Fruit fly (Drosophila melanogaster): ENCODE results near the gene sr.
A peak's percentile ranks its signal among the peaks of the same experiment; 100 is the strongest.

sr gene

DNA sequence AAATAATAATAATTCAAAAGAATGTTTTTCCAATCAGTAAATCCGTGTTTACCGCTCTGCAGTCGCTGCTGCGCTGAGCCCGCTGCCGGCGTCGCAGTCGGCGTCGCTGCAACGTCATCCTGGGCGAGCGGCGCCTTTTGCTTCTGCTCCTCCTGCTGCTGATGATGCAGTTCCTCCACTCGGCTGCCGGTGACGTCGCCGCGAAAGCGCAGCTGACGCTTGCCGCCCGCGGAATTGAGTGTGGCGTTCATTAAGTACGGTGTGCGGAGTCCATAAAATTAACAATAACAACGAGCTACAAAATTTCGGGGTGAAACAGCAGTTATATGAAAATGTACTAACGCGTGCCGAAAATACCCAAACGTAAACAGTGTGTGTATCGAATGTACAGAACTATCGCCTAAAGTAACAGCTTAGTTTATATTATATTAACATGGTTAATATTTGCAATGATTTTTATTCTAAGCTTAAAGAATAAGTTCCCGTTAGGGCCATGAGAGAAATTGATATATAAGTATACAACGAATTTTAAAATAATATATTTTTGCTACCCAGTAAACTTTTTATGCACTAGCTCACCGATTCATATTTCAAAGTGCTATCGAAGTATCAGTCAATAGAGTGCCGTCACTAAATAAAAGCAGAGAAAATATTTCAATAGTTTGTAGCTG, 73.6 kb downstream of the sr start, which contains the start of the genes CG7218 and Cbp20 (continued):
- peak; percentile 64 for TF ChIP-seq Sox14 (GFP tag; optimal IDR thresholded peaks at IDR 0.05)
- TF ChIP-seq CG31627 (GFP tag; optimal IDR thresholded peaks at IDR 0.05), result peak; percentile 79
- TF ChIP-seq Eip75B (GFP tag; optimal IDR thresholded peaks at IDR 0.05), result peak; percentile 49
- TF ChIP-seq Hr38 (GFP tag; optimal IDR thresholded peaks at IDR 0.05), result no peak
- peak; percentile 71 for TF ChIP-seq Hr4 (GFP tag; optimal IDR thresholded peaks at IDR 0.05)
- peak; percentile 63 for TF ChIP-seq CG3032 (tag; optimal IDR thresholded peaks at IDR 0.05)
- TF ChIP-seq CG16779 (tag; optimal IDR thresholded peaks at IDR 0.05), result no peak
- TF ChIP-seq CG11294 (GFP tag; IDR thresholded peaks at IDR 0.05), result peak; percentile 52
- TF ChIP-seq CG32006 (GFP tag; optimal IDR thresholded peaks at IDR 0.05), result peak; percentile 59

- peak; percentile 41 for TF ChIP-seq Sox14 (GFP tag; optimal IDR thresholded peaks at IDR 0.05)
- peak; percentile 72 for TF ChIP-seq Eip78C (GFP tag)
- TF ChIP-seq cyc (GFP tag; optimal IDR thresholded peaks at IDR 0.05), result peak; percentile 20
- TF ChIP-seq CG16779 (tag; optimal IDR thresholded peaks at IDR 0.05), result no peak
- TF ChIP-seq CG8319 (GFP tag; optimal IDR thresholded peaks at IDR 0.05), result no peak
- TF ChIP-seq lz (GFP tag; optimal IDR thresholded peaks at IDR 0.05), result peak; percentile 8
- TF ChIP-seq CG3919 (GFP tag; optimal IDR thresholded peaks at IDR 0.05), result peak; percentile 23
- no peak for TF ChIP-seq CG9139 (GFP tag; optimal IDR thresholded peaks at IDR 0.05)
- TF ChIP-seq Eip75B (GFP tag; optimal IDR thresholded peaks at IDR 0.05), result peak; percentile 10
- TF ChIP-seq vri (GFP tag; optimal IDR thresholded peaks at IDR 0.05), result peak; percentile 44
- peak; percentile 15 for TF ChIP-seq CG6854 (GFP tag; optimal IDR thresholded peaks at IDR 0.05)
- no peak for TF ChIP-seq fd59A (GFP tag; optimal IDR thresholded peaks at IDR 0.05)
These were observed 75.7 kb downstream of the sr start for dm6 chr3R:18166261-18166720.

- TF ChIP-seq CG1621 (tag; optimal IDR thresholded peaks at IDR 0.05) (no peak), ss (GFP tag; optimal IDR thresholded peaks at IDR 0.05) (no peak), Ets21C (GFP tag; optimal IDR thresholded peaks at IDR 0.05) (no peak), lz (GFP tag; optimal IDR thresholded peaks at IDR 0.05) (no peak), fkh (GFP tag; optimal IDR thresholded peaks at IDR 0.05) (no peak), fd59A (GFP tag; optimal IDR thresholded peaks at IDR 0.05) (no peak), dac (GFP tag; optimal IDR thresholded peaks at IDR 0.05) (no peak), Eip93F (GFP tag; optimal IDR thresholded peaks at IDR 0.05) (no peak), CG11902 (GFP tag; optimal IDR thresholded peaks at IDR 0.05) (no peak), CG6854 (GFP tag; optimal IDR thresholded peaks at IDR 0.05) (no peak), CG4318 (GFP tag; optimal IDR thresholded peaks at IDR 0.05) (no peak), pdm3 (GFP tag; optimal IDR thresholded peaks at IDR 0.05) (no peak), CG34406 (GFP tag; optimal IDR thresholded peaks at IDR 0.05) (no peak)
These were observed 76.5 kb downstream of the sr start, which contains the start of the genes CG7215 and Prx5 for dm6 chr3R:18167173-18167415. Gene CG7215 (minus strand): TSS chr3R:18167273. Gene Prx5 (minus strand): TSS chr3R:18167273.

DNA sequence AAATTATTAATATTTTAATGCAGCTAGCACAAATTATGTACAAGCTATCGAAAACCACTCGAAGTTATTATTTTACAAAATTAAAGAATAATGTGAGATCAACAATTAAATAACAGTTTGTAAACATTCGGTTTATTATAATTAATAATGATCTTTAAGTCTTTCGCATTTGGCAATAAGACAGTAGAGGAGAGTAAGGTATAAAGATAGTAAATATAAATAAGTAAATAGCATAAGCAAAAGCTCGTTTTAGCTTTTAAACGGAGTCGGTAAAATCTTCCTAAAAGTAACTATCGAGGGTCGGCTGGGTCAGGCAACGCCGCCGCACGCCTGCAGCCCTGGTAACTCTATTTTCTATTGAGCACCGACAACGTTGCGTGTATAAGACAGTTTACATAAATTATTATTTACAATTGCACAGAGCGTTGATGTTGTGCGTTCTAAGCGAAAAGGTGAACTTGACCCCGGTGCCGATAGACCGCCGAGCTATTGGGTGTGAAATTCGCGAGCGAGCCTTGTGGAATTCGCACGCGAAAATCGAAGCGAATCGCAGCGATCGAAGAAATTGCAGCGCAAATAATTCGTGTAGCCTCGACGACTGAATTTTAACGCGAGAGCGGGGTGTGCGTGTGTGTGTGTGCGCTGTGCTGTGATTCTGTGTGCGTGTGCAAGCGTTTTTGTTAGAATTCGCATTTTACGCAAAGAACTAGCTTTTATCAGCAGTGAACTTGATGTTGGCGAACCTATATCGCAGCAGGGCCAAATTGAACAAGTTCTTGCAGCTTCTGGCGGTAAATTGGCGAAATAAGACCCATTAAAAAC, 77.0 kb downstream of the sr start, which contains the start of gene wrd:
Gene wrd (plus strand): TSS at position 342 of the 822 bp plus-strand sequence.
- TF ChIP-seq CG15336 (GFP tag; IDR thresholded peaks at IDR 0.05) (no peak), Hr38 (GFP tag; optimal IDR thresholded peaks at IDR 0.05) (no peak), CG8632 (GFP tag; optimal IDR thresholded peaks at IDR 0.05) (no peak), Lpt (GFP tag; optimal IDR thresholded peaks at IDR 0.05) (no peak), topi (GFP tag; optimal IDR thresholded peaks at IDR 0.05) (peak; percentile 7), Eip93F (GFP tag; optimal IDR thresholded peaks at IDR 0.05) (no peak), Blimp-1 (GFP tag; optimal IDR thresholded peaks at IDR 0.05) (no peak), Sox15 (GFP tag; optimal IDR thresholded peaks at IDR 0.05) (peak; percentile 36), CG4318 (GFP tag; optimal IDR thresholded peaks at IDR 0.05) (peak; percentile 17), CG11902 (GFP tag; optimal IDR thresholded peaks at IDR 0.05) (no peak), CG11294 (GFP tag; IDR thresholded peaks at IDR 0.05) (no peak), CG6276 (GFP tag; optimal IDR thresholded peaks at IDR 0.05) (no peak), Ets21C (GFP tag; optimal IDR thresholded peaks at IDR 0.05) (no peak), esn (GFP tag; optimal IDR thresholded peaks at IDR 0.05) (no peak), CG8119 (GFP tag; IDR thresholded peaks at IDR 0.05) (no peak), Smox (GFP tag; optimal IDR thresholded peaks at IDR 0.05) (peak; percentile 20), fd85E (GFP tag; optimal IDR thresholded peaks at IDR 0.05) (no peak), fkh (GFP tag; optimal IDR thresholded peaks at IDR 0.05) (peak; percentile 71), salr (GFP tag; optimal IDR thresholded peaks at IDR 0.05) (peak in 1 of 2 experiments; percentile 30), Ets96B (tag; optimal IDR thresholded peaks at IDR 0.05) (no peak), Met (GFP tag; optimal IDR thresholded peaks at IDR 0.05) (no peak), CG10669 (GFP tag; optimal IDR thresholded peaks at IDR 0.05) (no peak)

All from whole organism, prepupa.